Worm (Caenorhabditis elegans): ENCODE results near the gene C07H6.2.

DNA sequence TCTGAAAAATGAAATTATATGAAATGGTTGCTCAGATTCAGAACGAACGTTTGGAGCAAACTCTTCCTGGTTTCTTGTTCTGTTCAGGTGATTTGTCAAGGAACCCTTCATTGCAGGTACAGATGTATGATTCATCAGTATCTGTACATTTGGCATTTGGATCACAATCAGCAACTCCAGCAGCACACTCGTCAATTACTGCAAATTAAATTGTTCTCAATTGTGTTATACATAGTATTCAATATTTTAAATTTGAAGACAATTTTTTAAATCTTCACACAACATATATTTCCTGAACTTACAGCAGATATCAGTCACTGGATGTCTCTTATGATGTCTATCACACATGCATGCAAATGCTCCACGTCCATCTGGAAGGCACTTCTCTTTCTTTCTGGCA is 36.0 kb upstream of the C07H6.2 start:
- TF ChIP-seq dao-5 (tag; optimal IDR thresholded peaks at IDR 0.05) (no peak), him-1 (tag; optimal IDR thresholded peaks at IDR 0.05) (no peak)
